Fruit fly (Drosophila melanogaster): ENCODE results near the gene mRpL45.
A peak's percentile ranks its signal among the peaks of the same experiment; 100 is the strongest.

The mRpL45 gene

dm6 chr3R:22597344-22597954 lies 20.8 kb upstream of the mRpL45 start:
- TF ChIP-seq noc (tag; optimal IDR thresholded peaks at IDR 0.05) = peak; percentile 14

DNA sequence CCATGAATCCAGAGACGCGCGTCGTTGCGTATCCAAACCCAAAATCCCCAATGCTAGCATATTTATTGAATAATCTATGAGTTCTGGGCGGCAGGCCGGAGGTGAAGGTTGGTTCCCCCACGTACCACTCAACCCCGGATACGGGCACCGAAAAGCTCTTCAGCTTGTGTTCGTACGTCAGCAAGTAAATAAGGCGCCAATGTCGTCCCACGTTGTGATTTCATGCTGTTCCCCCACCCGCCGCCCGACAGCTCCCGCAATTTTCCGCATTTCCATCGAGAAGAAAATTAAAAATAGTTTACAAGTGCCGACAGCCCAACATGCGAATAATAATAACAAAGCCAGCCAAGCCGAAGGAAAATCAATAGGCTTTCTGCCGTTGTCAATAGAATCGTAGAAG lies 19.5 kb upstream of the mRpL45 start:
- TF ChIP-seq noc (tag; optimal IDR thresholded peaks at IDR 0.05) = no peak

DNA sequence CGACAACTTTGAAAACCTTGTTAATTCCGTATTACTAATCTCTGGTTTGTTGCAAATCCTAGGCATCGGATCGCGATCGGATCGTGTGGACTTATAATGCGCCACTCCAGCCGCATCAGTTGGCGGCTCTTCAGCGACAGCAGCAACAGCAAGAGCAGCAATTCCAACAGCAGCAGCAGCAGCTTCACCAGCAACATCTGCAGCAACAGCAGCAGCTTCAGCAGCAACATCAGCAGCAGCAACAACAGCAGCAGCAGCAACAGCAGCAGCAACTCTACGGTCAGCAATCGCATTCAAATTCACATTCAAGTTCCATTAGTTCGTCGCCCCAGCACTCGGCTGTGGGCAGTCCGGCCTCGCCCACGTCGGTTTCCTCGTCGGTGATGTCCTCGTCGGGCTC lies 15.5 kb upstream of the mRpL45 start:
- TF ChIP-seq noc (tag; optimal IDR thresholded peaks at IDR 0.05) = no peak

dm6 chr3R:22609185-22609584 lies 9.1 kb upstream of the mRpL45 start, which contains the start of gene CG13843:
Gene CG13843 (plus strand): TSS chr3R:22609485.
- no peak for TF ChIP-seq noc (tag; optimal IDR thresholded peaks at IDR 0.05)

- no peak for TF ChIP-seq noc (tag; optimal IDR thresholded peaks at IDR 0.05)
These were observed 4.8 kb upstream of the mRpL45 start, which contains the start of the genes CG31156 and mRRF2 for dm6 chr3R:22613448-22613847. Gene CG31156 (minus strand): TSS chr3R:22613656. Gene mRRF2 (plus strand): TSS chr3R:22613686.

- TF ChIP-seq noc (tag; optimal IDR thresholded peaks at IDR 0.05) = no peak
These were observed 2.1 kb upstream of the mRpL45 start, which contains the start of gene CG31161 for dm6 chr3R:22616211-22616610. Gene CG31161 (plus strand): TSS chr3R:22616511.

DNA sequence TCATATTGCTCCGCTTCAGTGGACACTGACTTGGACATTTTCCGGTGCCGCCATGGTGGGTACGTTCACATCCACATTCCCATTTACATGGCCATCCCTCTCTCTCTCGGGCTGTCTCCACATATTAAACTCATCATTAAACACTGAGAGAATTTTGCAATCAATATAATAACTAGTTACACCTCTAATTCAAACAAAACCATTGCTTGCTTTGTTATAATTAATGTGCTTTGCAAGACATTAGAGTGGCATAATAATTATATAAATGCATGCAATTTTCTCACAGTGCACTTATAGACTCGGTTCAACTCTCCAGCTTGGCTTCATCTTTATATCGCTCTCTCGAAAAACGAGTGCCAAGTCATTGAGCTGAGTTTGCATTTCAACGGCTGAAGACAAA lies 6.4 kb downstream of the mRpL45 start:
- TF ChIP-seq noc (tag; optimal IDR thresholded peaks at IDR 0.05) = no peak

DNA sequence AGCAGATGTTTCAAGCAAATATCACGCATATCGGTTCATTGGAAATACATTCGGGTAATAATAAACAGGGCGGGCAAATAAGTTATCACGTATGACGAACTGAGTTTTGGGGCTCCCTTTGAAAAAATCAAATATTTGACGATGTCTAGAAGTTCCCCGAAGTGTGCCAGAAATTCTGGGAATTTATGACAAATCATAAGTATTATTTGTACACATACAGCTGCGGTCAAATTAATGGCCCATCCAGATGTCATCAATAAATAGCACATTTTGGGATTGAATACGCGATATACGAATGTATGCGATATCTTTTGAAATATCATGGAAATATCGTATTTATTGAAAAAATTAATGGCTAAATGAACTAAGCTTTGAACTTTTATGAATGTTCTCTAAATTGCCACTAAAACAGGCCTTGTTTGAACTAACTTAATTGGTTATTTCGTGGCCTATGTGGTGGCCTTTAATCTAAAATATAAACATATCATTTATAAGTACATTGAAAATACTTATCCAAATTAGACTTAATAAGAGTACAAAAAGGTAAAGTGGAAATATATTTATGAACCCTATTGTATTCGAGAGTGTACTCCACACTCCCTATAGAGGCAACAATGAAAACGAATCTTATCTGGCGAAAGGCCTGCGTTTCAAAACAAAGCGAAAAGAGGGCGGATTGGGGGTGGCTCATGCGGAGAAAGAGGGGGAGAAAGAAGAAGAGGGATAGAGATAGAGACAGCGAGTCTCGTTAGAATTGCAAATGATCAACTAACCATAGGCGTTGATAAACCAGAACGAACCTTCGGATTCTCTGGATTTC lies 7.4 kb downstream of the mRpL45 start:
- peak; percentile 74 for TF ChIP-seq noc (tag; optimal IDR thresholded peaks at IDR 0.05)

- no peak for TF ChIP-seq noc (tag; optimal IDR thresholded peaks at IDR 0.05)
These were observed 8.0 kb downstream of the mRpL45 start for dm6 chr3R:22626334-22626688.

- peak; percentile 63 for TF ChIP-seq noc (tag; optimal IDR thresholded peaks at IDR 0.05)
These were observed 8.6 kb downstream of the mRpL45 start for dm6 chr3R:22626842-22627392.

- TF ChIP-seq noc (tag; optimal IDR thresholded peaks at IDR 0.05) = no peak
These were observed 9.7 kb downstream of the mRpL45 start for dm6 chr3R:22627936-22628513.

DNA sequence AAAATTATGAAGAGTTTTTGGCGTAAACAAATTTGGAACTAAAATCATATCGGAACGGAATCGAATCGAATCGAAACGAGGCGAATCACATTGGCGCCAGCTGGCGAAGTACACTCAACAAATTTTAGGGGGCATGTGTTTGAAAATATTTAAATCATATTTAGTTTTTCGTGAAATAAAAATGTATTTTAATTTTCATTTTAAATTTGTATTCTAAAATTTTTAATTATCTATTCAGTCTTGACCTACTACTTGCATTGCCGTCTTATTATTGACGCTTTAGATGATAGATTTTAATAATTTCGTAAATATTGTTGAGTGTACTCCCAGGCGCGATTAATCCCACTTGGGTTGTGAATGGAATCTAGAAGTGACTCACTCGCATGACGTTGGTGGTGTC lies 10.9 kb downstream of the mRpL45 start:
- no peak for TF ChIP-seq noc (tag; optimal IDR thresholded peaks at IDR 0.05)

DNA sequence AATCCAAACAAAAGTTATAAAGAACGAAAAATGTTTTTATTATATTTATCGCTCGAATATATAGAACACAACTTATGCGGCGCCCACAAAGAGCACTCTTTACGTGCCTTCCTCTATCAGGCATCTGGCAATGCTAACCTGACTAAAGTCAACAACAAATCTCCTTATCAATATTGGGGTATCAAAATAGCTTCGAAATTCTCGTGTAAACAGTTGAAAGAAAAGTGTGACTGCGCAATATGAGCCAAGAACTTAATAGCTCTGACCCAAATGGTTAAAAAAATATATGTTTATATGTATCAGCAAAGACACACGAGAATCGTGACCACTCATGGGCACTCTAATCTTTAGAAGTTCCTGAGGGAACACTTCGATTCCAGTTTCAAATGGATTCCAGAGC lies 12.9 kb downstream of the mRpL45 start:
- no peak for TF ChIP-seq noc (tag; optimal IDR thresholded peaks at IDR 0.05)

DNA sequence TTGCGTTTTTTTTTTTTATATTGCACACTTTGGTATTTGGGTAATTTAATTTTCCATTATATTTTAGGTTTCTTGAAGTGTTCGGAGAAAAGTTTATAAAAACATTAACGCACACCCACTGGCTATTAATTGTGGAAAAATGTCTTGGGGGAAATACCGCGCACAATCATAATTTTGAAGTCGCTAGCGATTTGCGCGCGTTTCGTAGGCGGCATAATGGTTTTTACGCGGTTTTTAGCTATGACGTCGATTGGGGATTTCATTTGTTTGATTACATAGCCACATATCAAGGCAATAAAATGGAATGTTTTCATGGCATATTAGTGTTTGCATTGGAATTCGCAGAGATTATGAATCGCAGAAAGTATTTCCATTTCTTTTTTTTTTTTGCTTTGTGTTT lies 13.9 kb downstream of the mRpL45 start:
- TF ChIP-seq noc (tag; optimal IDR thresholded peaks at IDR 0.05) = no peak

DNA sequence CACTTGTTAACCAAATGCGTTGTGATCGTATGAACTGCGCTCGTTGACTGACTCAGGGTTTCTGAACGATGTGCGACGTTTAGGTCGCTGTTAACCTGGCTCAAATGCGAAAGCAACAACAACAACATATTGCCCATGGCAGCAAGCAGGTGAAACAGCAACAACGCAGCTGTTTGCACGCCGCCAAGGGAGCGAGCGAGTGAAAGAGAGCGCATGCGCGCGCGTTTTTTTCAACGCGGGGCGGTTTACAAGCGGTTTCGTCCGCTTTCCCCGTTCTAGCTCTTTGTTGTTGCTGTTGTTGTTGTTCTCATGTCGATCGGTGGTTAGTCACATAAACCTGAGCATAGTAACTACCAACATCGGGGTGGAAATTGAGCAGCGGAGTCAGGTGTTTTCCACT lies 14.7 kb downstream of the mRpL45 start:
- no peak for TF ChIP-seq noc (tag; optimal IDR thresholded peaks at IDR 0.05)

- no peak for TF ChIP-seq noc (tag; optimal IDR thresholded peaks at IDR 0.05)
These were observed 16.5 kb downstream of the mRpL45 start for dm6 chr3R:22634549-22635410.

All from whole organism, larva.